Fruit fly (Drosophila melanogaster) whole organism, wandering third instar larva: Measurements from ENCODE around the gene Cht5.
A peak's percentile ranks its signal among the peaks of the same experiment; 100 is the strongest.

Experiments used
- Myc ChIP-seq: fragments of >200 bp; optimal IDR thresholded peaks from 2 replicates; lab custom pipeline; 2017
- psq ChIP-seq: fragments of 200-800 bp; sonication (Bioruptor generic); optimal IDR thresholded peaks from 3 replicates; lab custom pipeline; 2017; ENCODE audit warnings: missing biosample characterization, mild to moderate bottlenecking, missing genetic modification characterization, moderate library complexity

DNA sequence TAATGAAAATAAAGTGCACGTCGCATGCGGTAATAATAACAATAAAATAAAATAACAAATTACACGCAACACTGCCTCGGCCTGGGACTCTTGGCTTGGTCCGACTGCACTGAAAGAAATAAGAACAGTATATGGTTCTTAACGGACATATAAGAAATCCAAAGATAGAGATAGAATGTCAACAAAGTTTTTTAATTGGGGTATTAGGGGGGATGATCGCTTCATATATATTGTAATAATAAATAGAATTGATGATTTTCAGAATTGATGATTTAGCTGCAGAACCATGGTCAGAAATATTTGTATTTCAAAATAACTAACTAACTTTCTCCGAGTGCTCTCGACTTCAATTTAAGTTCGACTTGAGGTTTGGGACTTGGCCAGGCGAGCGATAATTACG, 28.7 kb downstream of the Cht5 start:
- TF ChIP-seq psq: peak; percentile 34
- no peak for TF ChIP-seq Myc (lab: Kevin White, UChicago)
